Worm (Caenorhabditis elegans): ENCODE data around the gene pld-1.

- TF ChIP-seq cog-1 (tag; optimal IDR thresholded peaks at IDR 0.05) (no peak), flt-1 (GFP tag; IDR thresholded peaks at IDR 0.05) (no peak), ztf-29 (GFP tag; IDR thresholded peaks at IDR 0.05) (no peak), tab-1 (GFP tag; IDR thresholded peaks at IDR 0.05) (no peak), med-1 (GFP tag; optimal IDR thresholded peaks at IDR 0.05; ENCODE audit: insufficient read depth) (no peak), ztf-23 (GFP tag; IDR thresholded peaks at IDR 0.05) (no peak)
These were observed 41.6 kb downstream of the pld-1 start, which contains the start of gene F33G12.6 for ce11 chrII:5049865-5050342.

Data from whole organism, midembryonic.